Worm (Caenorhabditis elegans): ENCODE results near the gene M162.7.

DNA sequence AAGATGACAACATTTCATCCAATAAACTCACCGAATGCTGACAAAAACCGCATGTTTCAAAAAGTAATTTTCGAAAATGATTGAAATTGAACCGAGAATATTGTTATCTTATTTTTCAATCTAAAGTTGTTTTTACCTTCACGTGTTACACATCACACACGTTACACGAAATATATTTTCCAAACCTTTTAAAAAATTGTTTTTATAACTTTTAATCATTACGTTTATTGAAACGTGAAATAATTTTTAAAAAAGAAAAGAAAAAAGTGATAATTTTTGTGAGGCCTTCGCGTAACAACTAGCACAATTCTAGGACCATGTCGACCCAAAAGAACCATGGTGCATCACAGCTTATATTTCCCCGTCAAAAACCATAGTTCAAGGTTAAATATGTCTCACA, at the start of gene M162.7:
- TF ChIP-seq ama-1 (optimal IDR thresholded peaks at IDR 0.05) (no peak), ztf-4 (tag; optimal IDR thresholded peaks at IDR 0.05) (no peak), pqm-1 (tag; optimal IDR thresholded peaks at IDR 0.05) (no peak), unc-39 (tag; optimal IDR thresholded peaks at IDR 0.05) (no peak), pha-4 (tag; optimal IDR thresholded peaks at IDR 0.05) (no peak), egl-27 (tag; optimal IDR thresholded peaks at IDR 0.05) (no peak), ZK546.5 (tag; optimal IDR thresholded peaks at IDR 0.05) (no peak), lin-39 (tag; optimal IDR thresholded peaks at IDR 0.05) (no peak), nhr-25 (tag; optimal IDR thresholded peaks at IDR 0.05) (no peak), elt-2 (tag; optimal IDR thresholded peaks at IDR 0.05) (no peak), fos-1 (tag; optimal IDR thresholded peaks at IDR 0.05) (no peak), unc-62 (GFP tag; optimal IDR thresholded peaks at IDR 0.05) (no peak)
